Fruit fly (Drosophila melanogaster) whole organism, pupa: Measurements from ENCODE around the gene CG2617.

Experiments
- CG10348 ChIP-seq: fragments of 200-800 bp; sonication (Bioruptor generic); IDR thresholded peaks from 2 replicates; pipeline ENCODE4 v1.3.6; 2022; ENCODE audit warnings: missing biosample characterization, missing genetic modification characterization
- CG12605 ChIP-seq: fragments of 200-800 bp; sonication (Bioruptor generic); IDR thresholded peaks from 2 replicates; pipeline ENCODE4 v1.3.6; 2022; ENCODE audit warnings: missing biosample characterization, missing genetic modification characterization
- CG13204 ChIP-seq: fragments of 200-800 bp; sonication (Bioruptor generic); optimal IDR thresholded peaks from 2 replicates; lab custom pipeline; 2018; ENCODE audit warnings: missing biosample characterization, mild to moderate bottlenecking, missing genetic modification characterization, moderate library complexity
- CG14655 ChIP-seq: fragments of 200-800 bp; sonication (Bioruptor generic); optimal IDR thresholded peaks from 3 replicates; lab custom pipeline; 2017; ENCODE audit warnings: mild to moderate bottlenecking, missing biosample characterization, missing genetic modification reagents, missing genetic modification characterization
- CG15710 ChIP-seq: fragments of 200-800 bp; sonication (Bioruptor generic); optimal IDR thresholded peaks from 2 replicates; lab custom pipeline; 2018; ENCODE audit warnings: missing biosample characterization, mild to moderate bottlenecking, missing genetic modification characterization, moderate library complexity
- CG17806 ChIP-seq: fragments of 200-800 bp; sonication (Bioruptor generic); optimal IDR thresholded peaks from 2 replicates; lab custom pipeline; 2018; ENCODE audit warnings: missing biosample characterization, mild to moderate bottlenecking, missing genetic modification characterization, moderate library complexity
- CG32121 ChIP-seq: fragments of 200-800 bp; sonication (Bioruptor generic); IDR thresholded peaks from 2 replicates; pipeline ENCODE4 v1.3.6; 2022; ENCODE audit warnings: missing biosample characterization, missing genetic modification characterization
- CG34367 ChIP-seq: fragments of 200-800 bp; sonication (Bioruptor generic); optimal IDR thresholded peaks from 2 replicates; lab custom pipeline; 2018; ENCODE audit warnings: missing biosample characterization, mild to moderate bottlenecking, missing genetic modification characterization
- CG4496 ChIP-seq: fragments of 200-800 bp; sonication (Bioruptor generic); IDR thresholded peaks from 3 replicates; pipeline ENCODE4 v1.3.6; 2022; ENCODE audit warnings: missing biosample characterization, missing genetic modification characterization
- CG8159 ChIP-seq: fragments of 200-800 bp; sonication (Bioruptor generic); optimal IDR thresholded peaks from 3 replicates; lab custom pipeline; 2018; ENCODE audit warnings: missing biosample characterization, mild to moderate bottlenecking, missing genetic modification characterization, moderate library complexity
- CG8301 ChIP-seq: fragments of 200-800 bp; sonication (Bioruptor generic); optimal IDR thresholded peaks from 2 replicates; lab custom pipeline; 2018; ENCODE audit warnings: missing biosample characterization, mild to moderate bottlenecking, missing genetic modification characterization
- CG9948 ChIP-seq: fragments of 200-800 bp; sonication (Bioruptor generic); optimal IDR thresholded peaks from 2 replicates; lab custom pipeline; 2018; ENCODE audit warnings: missing biosample characterization, mild to moderate bottlenecking, missing genetic modification characterization, moderate library complexity
- D1 ChIP-seq: fragments of 200-800 bp; sonication (Bioruptor generic); optimal IDR thresholded peaks from 2 replicates; lab custom pipeline; 2018; ENCODE audit warnings: missing biosample characterization, mild to moderate bottlenecking, missing genetic modification characterization, moderate library complexity
- EcR ChIP-seq: fragments of 200-800 bp; sonication (Bioruptor generic); optimal IDR thresholded peaks from 3 replicates; lab custom pipeline; 2019; ENCODE audit warnings: missing biosample characterization, missing genetic modification characterization, mild to moderate bottlenecking, moderate library complexity, missing genetic modification reagents
- Ets98B ChIP-seq: fragments of 200-800 bp; sonication (Bioruptor generic); IDR thresholded peaks from 2 replicates; pipeline ENCODE4 v1.3.6; 2022; ENCODE audit warnings: missing biosample characterization, missing genetic modification characterization
- Pif1A ChIP-seq: fragments of 200-800 bp; sonication (Bioruptor generic); optimal IDR thresholded peaks from 3 replicates; lab custom pipeline; 2016; ENCODE audit warnings: missing biosample characterization, missing genetic modification characterization
- Pif1B ChIP-seq: fragments of 200-800 bp; sonication (Bioruptor generic); optimal IDR thresholded peaks from 3 replicates; lab custom pipeline; 2016; ENCODE audit warnings: missing biosample characterization, missing genetic modification characterization
- Snoo ChIP-seq: fragments of 200-800 bp; sonication (Bioruptor generic); optimal IDR thresholded peaks from 3 replicates; lab custom pipeline; 2017; ENCODE audit warnings: missing biosample characterization, mild to moderate bottlenecking, missing genetic modification characterization, inconsistent platforms
- fd96Ca ChIP-seq: fragments of 200-800 bp; sonication (Bioruptor generic); IDR thresholded peaks from 3 replicates; pipeline ENCODE4 v1.3.6; 2022; ENCODE audit warnings: missing biosample characterization, missing genetic modification characterization
- gl ChIP-seq: fragments of 200-800 bp; sonication (Bioruptor generic); optimal IDR thresholded peaks from 2 replicates; lab custom pipeline; 2018; ENCODE audit warnings: missing biosample characterization, mild to moderate bottlenecking, missing genetic modification characterization
- rn ChIP-seq: fragments of 200-800 bp; sonication (Bioruptor generic); IDR thresholded peaks from 2 replicates; pipeline ENCODE4 v1.3.6; 2022; ENCODE audit warnings: missing biosample characterization, missing genetic modification characterization

CG2617 gene

dm6 chr2L:20705869-20706368, 23.8 kb downstream of the CG2617 start:
- TF ChIP-seq Pif1B (GFP tag; lab: Kevin White, UChicago) (no peak), CG13204 (peak; percentile 5)

- no peak for TF ChIP-seq CG14655
- peak; percentile 72; the same call in 1 of the 2 replicates for TF ChIP-seq Ets98B (GFP tag; lab: Robert Waterston, UW)
- no peak for TF ChIP-seq CG10348 (GFP tag; lab: Robert Waterston, UW)
- TF ChIP-seq CG13204, result peak; percentile 67
- peak; percentile 55 for TF ChIP-seq EcR (GFP tag; lab: Kevin White, UChicago)
- TF ChIP-seq CG15710 (tag; lab: Kevin White, UChicago), result no peak
- no peak for TF ChIP-seq gl (tag; lab: Kevin White, UChicago)
- peak; percentile 59; the same call in 1 of the 2 replicates for TF ChIP-seq CG32121 (GFP tag; lab: Robert Waterston, UW)
- TF ChIP-seq Pif1B (GFP tag; lab: Kevin White, UChicago), result no peak
- peak; percentile 79 for TF ChIP-seq CG4496
- peak; percentile 46; the same call in 1 of the 3 replicates for TF ChIP-seq fd96Ca
- no peak for TF ChIP-seq CG34367 (tag; lab: Kevin White, UChicago)
- TF ChIP-seq Snoo (tag; lab: Kevin White, UChicago), result peak; percentile 16
- peak; percentile 61 for TF ChIP-seq CG12605
- no peak for TF ChIP-seq Pif1A (GFP tag; lab: Kevin White, UChicago)
These were observed 32.6 kb downstream of the CG2617 start, which contains the start of gene Hr38 for dm6 chr2L:20714468-20715404. Gene Hr38, minus strand, starts transcription at chr2L:20714588.

dm6 chr2L:20716077-20716476, 33.9 kb downstream of the CG2617 start:
- TF ChIP-seq fd96Ca (peak; percentile 46; the same call in 1 of the 3 replicates), Pif1A (GFP tag; lab: Kevin White, UChicago) (peak; percentile 67), CG17806 (tag; lab: Kevin White, UChicago) (peak; percentile 26), rn (GFP tag; lab: Robert Waterston, UW) (no peak), CG12605 (no peak), CG15710 (tag; lab: Kevin White, UChicago) (no peak), Ets98B (GFP tag; lab: Robert Waterston, UW) (peak; percentile 53; the same call in 1 of the 2 replicates), CG8159 (tag; lab: Kevin White, UChicago) (peak; percentile 12), CG32121 (GFP tag; lab: Robert Waterston, UW) (peak; percentile 56), CG4496 (peak; percentile 83), CG13204 (peak; percentile 79), CG8301 (tag; lab: Kevin White, UChicago) (peak; percentile 63), Snoo (tag; lab: Kevin White, UChicago) (peak; percentile 86), gl (tag; lab: Kevin White, UChicago) (no peak), Pif1B (GFP tag; lab: Kevin White, UChicago) (peak; percentile 60), CG14655 (peak; percentile 75), EcR (GFP tag; lab: Kevin White, UChicago) (peak; percentile 59), CG9948 (tag; lab: Kevin White, UChicago) (peak; percentile 1)
- TF ChIP-seq, all 21 proteins: peak for 14

- TF ChIP-seq CG32121 (GFP tag; lab: Robert Waterston, UW), result 0 out of 2 replicates have a peak, but pooled peaks have one; percentile 24
- no peak for TF ChIP-seq Snoo (tag; lab: Kevin White, UChicago)
- TF ChIP-seq CG8301 (tag; lab: Kevin White, UChicago), result peak; percentile 52
- peak; percentile 26 for TF ChIP-seq CG8159 (tag; lab: Kevin White, UChicago)
- no peak for TF ChIP-seq Pif1B (GFP tag; lab: Kevin White, UChicago)
- TF ChIP-seq rn (GFP tag; lab: Robert Waterston, UW), result no peak
- TF ChIP-seq gl (tag; lab: Kevin White, UChicago), result no peak
- TF ChIP-seq CG15710 (tag; lab: Kevin White, UChicago), result no peak
- TF ChIP-seq CG14655, result peak; percentile 33
These were observed 34.5 kb downstream of the CG2617 start for dm6 chr2L:20716712-20717111.

DNA sequence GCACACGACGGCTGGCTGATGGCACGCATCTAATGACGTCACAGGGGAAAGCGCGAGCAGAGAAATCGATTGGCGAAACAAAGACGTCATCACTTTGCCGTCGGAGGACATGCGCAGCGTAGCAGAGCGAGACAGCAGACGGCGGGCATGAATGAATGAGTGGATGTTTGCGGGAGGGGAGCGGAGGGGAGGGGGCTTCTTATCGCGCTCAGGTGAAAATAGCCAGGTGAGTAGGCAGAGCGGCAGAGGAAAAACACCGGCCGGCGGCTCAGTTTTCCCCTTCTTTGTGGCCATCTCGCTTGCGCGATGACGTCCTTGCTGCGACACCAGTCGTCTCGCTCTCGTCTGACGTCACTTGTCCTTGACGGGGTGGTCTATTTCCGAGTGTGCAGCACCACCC, 37.8 kb downstream of the CG2617 start:
- TF ChIP-seq CG14655 (no peak), fd96Ca (no peak), CG10348 (GFP tag; lab: Robert Waterston, UW) (no peak), CG8159 (tag; lab: Kevin White, UChicago) (no peak), CG8301 (tag; lab: Kevin White, UChicago) (no peak), CG17806 (tag; lab: Kevin White, UChicago) (no peak), CG12605 (no peak), Pif1A (GFP tag; lab: Kevin White, UChicago) (no peak), Ets98B (GFP tag; lab: Robert Waterston, UW) (no peak), CG34367 (tag; lab: Kevin White, UChicago) (no peak), Snoo (tag; lab: Kevin White, UChicago) (no peak), CG4496 (no peak), Pif1B (GFP tag; lab: Kevin White, UChicago) (no peak), CG13204 (no peak), CG15710 (tag; lab: Kevin White, UChicago) (no peak), D1 (tag; lab: Kevin White, UChicago) (no peak), gl (tag; lab: Kevin White, UChicago) (no peak)
